Worm (Caenorhabditis elegans) whole organism, midembryonic: ENCODE data around the gene F56A8.8.

Source experiments
- T22C8.4 ChIP-seq: fragments of 200-800 bp; sonication (Bioruptor generic); IDR thresholded peaks from 2 replicates; pipeline ENCODE4 v1.3.6; 2022; ENCODE audit warnings: missing genetic modification characterization, missing compliant biosample characterization
- cog-1 ChIP-seq: sonication (generic microtip); optimal IDR thresholded peaks from 2 replicates; lab custom pipeline; 2016; ENCODE audit warnings: missing genetic modification characterization, missing compliant biosample characterization
- flt-1 ChIP-seq: fragments of 200-800 bp; sonication (Bioruptor generic); IDR thresholded peaks from 2 replicates; pipeline ENCODE4 v1.3.6; 2022; ENCODE audit warnings: missing genetic modification characterization, missing compliant biosample characterization
- med-1 ChIP-seq: sonication (generic microtip); optimal IDR thresholded peaks from 2 replicates; lab custom pipeline; 2017; ENCODE audit warnings: missing genetic modification characterization, mild to moderate bottlenecking, missing compliant biosample characterization, antibody characterized with exemption, missing genetic modification reagents; ENCODE audit not compliant: insufficient read depth
- ref-1 ChIP-seq: fragments of 200-800 bp; sonication (Bioruptor generic); conservative IDR thresholded peaks from 2 replicates; pipeline ENCODE4 v1.3.6; 2022; ENCODE audit warnings: missing genetic modification reagents, missing genetic modification characterization, missing compliant biosample characterization
- ztf-23 ChIP-seq: fragments of 200-800 bp; sonication (Bioruptor generic); IDR thresholded peaks from 2 replicates; pipeline ENCODE4 v1.3.6; 2022; ENCODE audit warnings: missing genetic modification reagents, missing genetic modification characterization, missing compliant biosample characterization
- ztf-29 ChIP-seq: fragments of 200-800 bp; sonication (Bioruptor generic); IDR thresholded peaks from 2 replicates; pipeline ENCODE4 v1.3.6; 2022; ENCODE audit warnings: missing genetic modification reagents, missing genetic modification characterization, missing compliant biosample characterization

- TF ChIP-seq ref-1 (no peak), flt-1 (GFP tag; lab: Robert Waterston, UW) (no peak), med-1 (GFP tag; lab: Kevin White, UChicago) (no peak), cog-1 (tag; lab: Kevin White, UChicago) (no peak), T22C8.4 (GFP tag; lab: Robert Waterston, UW) (no peak), ztf-23 (no peak), ztf-29 (GFP tag; lab: Robert Waterston, UW) (no peak)
Observed at ce11 chrIII:13256438-13256928, 29.0 kb upstream of the F56A8.8 start, which contains the start of gene F56A8.3.
